Fruit fly (Drosophila melanogaster) whole organism, embryonic: ENCODE results near the gene stol.
A peak's percentile ranks its signal among the peaks of the same experiment; 100 is the strongest.

Experiments
- CG10209 ChIP-seq: fragments of 200-800 bp; sonication (Bioruptor generic); optimal IDR thresholded peaks from 3 replicates; lab custom pipeline; 2017; ENCODE audit warnings: missing biosample characterization, mild to moderate bottlenecking, missing genetic modification characterization, missing genetic modification reagents
- CG10366 ChIP-seq: fragments of 200-800 bp; sonication (Bioruptor generic); IDR thresholded peaks from 2 replicates; pipeline ENCODE4 v1.3.6; 2022; ENCODE audit warnings: missing biosample characterization, missing genetic modification characterization
- CG10543 ChIP-seq: fragments of 200-800 bp; sonication (Bioruptor generic); optimal IDR thresholded peaks from 3 replicates; lab custom pipeline; 2017; ENCODE audit warnings: missing biosample characterization, mild to moderate bottlenecking, missing genetic modification characterization, moderate library complexity
- CG11504 ChIP-seq: fragments of 200-800 bp; sonication (Bioruptor generic); optimal IDR thresholded peaks from 3 replicates; lab custom pipeline; 2019; ENCODE audit warnings: missing biosample characterization, mild to moderate bottlenecking, missing genetic modification characterization, moderate library complexity
- CG11723 ChIP-seq: fragments of 200-800 bp; sonication (Bioruptor generic); optimal IDR thresholded peaks from 2 replicates; lab custom pipeline; 2017; ENCODE audit warnings: missing biosample characterization, mild to moderate bottlenecking, missing genetic modification characterization
- CG12071 ChIP-seq: fragments of 200-800 bp; sonication (Bioruptor generic); optimal IDR thresholded peaks from 3 replicates; lab custom pipeline; 2018; ENCODE audit warnings: missing biosample characterization, mild to moderate bottlenecking, missing genetic modification characterization
- CG15269 ChIP-seq: fragments of 200-800 bp; sonication (Bioruptor generic); optimal IDR thresholded peaks from 2 replicates; lab custom pipeline; 2018; ENCODE audit warnings: missing biosample characterization, mild to moderate bottlenecking, missing genetic modification characterization, moderate library complexity
- CG2712 ChIP-seq: fragments of 200-800 bp; optimal IDR thresholded peaks from 3 replicates; lab custom pipeline; 2019; ENCODE audit warnings: missing biosample characterization, mild to moderate bottlenecking, missing genetic modification characterization, moderate library complexity
- CG2889 ChIP-seq: fragments of 200-800 bp; sonication (Bioruptor generic); IDR thresholded peaks from 3 replicates; pipeline ENCODE4 v1.3.6; 2022; ENCODE audit warnings: missing biosample characterization, missing genetic modification characterization
- CG32532 ChIP-seq: fragments of 200-800 bp; sonication (Bioruptor generic); IDR thresholded peaks from 2 replicates; pipeline ENCODE4 v1.3.6; 2022; ENCODE audit warnings: missing biosample characterization, missing genetic modification characterization
- CG34376 ChIP-seq: fragments of 200-800 bp; sonication (Bioruptor generic); optimal IDR thresholded peaks from 2 replicates; lab custom pipeline; 2018; ENCODE audit warnings: missing biosample characterization, mild to moderate bottlenecking, missing genetic modification characterization
- CG34422 ChIP-seq: fragments of 200-800 bp; sonication (Bioruptor generic); IDR thresholded peaks from 3 replicates; pipeline ENCODE4 v1.3.6; 2022; ENCODE audit warnings: missing biosample characterization, missing genetic modification characterization
- CG3847 ChIP-seq: fragments of 200-800 bp; sonication (Bioruptor generic); IDR thresholded peaks from 2 replicates; pipeline ENCODE4 v1.3.6; 2022; ENCODE audit warnings: missing biosample characterization, missing genetic modification characterization
- CG7786 ChIP-seq: fragments of 200-800 bp; sonication (Bioruptor generic); optimal IDR thresholded peaks from 2 replicates; lab custom pipeline; 2016; ENCODE audit warnings: missing biosample characterization, missing genetic modification characterization
- CG7963 ChIP-seq: fragments of 200-800 bp; sonication (Bioruptor generic); IDR thresholded peaks from 3 replicates; pipeline ENCODE4 v1.3.6; 2022; ENCODE audit warnings: missing biosample characterization, missing genetic modification characterization; ENCODE audit not compliant: partially characterized antibody
- Chrac-16 ChIP-seq: fragments of 200-800 bp; sonication (Bioruptor generic); optimal IDR thresholded peaks from 3 replicates; lab custom pipeline; 2016; ENCODE audit warnings: missing biosample characterization, missing genetic modification characterization
- CkIIα-i1 ChIP-seq: fragments of 200-800 bp; sonication (Bioruptor generic); IDR thresholded peaks from 2 replicates; pipeline ENCODE4 v1.3.6; 2022; ENCODE audit warnings: missing biosample characterization, missing genetic modification characterization
- Deaf1 ChIP-seq: fragments of 200-800 bp; optimal IDR thresholded peaks from 3 replicates; lab custom pipeline; 2019; ENCODE audit warnings: missing biosample characterization, mild to moderate bottlenecking, missing genetic modification characterization, moderate library complexity
- E2f2 ChIP-seq: fragments of 200-800 bp; sonication (Bioruptor generic); IDR thresholded peaks from 2 replicates; pipeline ENCODE4 v1.3.6; 2022; ENCODE audit warnings: missing biosample characterization, missing genetic modification characterization
- GATAe ChIP-seq: fragments of 200-800 bp; sonication (Bioruptor generic); conservative IDR thresholded peaks from 2 replicates; pipeline ENCODE4 v1.3.6; 2022; ENCODE audit warnings: missing biosample characterization, missing genetic modification characterization
- HLH3B ChIP-seq: fragments of 200-800 bp; sonication (Bioruptor generic); IDR thresholded peaks from 2 replicates; pipeline ENCODE4 v1.3.6; 2022; ENCODE audit warnings: missing biosample characterization, missing genetic modification characterization
- Hr3 ChIP-seq: fragments of 200-800 bp; sonication (Bioruptor generic); optimal IDR thresholded peaks from 3 replicates; lab custom pipeline; 2016; ENCODE audit warnings: missing biosample characterization, missing genetic modification characterization
- Hsf ChIP-seq: fragments of 200-800 bp; sonication (Bioruptor generic); optimal IDR thresholded peaks from 3 replicates; lab custom pipeline; 2016; ENCODE audit warnings: missing biosample characterization, missing genetic modification characterization
- Lhr ChIP-seq: fragments of 200-800 bp; sonication (Bioruptor generic); optimal IDR thresholded peaks from 3 replicates; lab custom pipeline; 2017; ENCODE audit warnings: mild to moderate bottlenecking, missing biosample characterization, missing genetic modification reagents, missing genetic modification characterization
- Med ChIP-seq: fragments of 200-800 bp; sonication (Bioruptor generic); peaks from one replicate; lab custom pipeline; 2016; ENCODE audit warnings: missing biosample characterization, missing genetic modification characterization, mild to moderate bottlenecking, inconsistent platforms, moderate library complexity
- Optix ChIP-seq: fragments of 200-800 bp; sonication (Bioruptor generic); IDR thresholded peaks from 3 replicates; pipeline ENCODE4 v1.3.6; 2022; ENCODE audit warnings: missing biosample characterization, missing genetic modification characterization
- Pdp1 ChIP-seq, 2 experiments: fragments of 200-800 bp; sonication (Bioruptor generic); optimal IDR thresholded peaks; 3 replicates each; lab custom pipeline; 2016; ENCODE audit warnings: missing biosample characterization in 2 of 2, missing genetic modification characterization in 2 of 2, mild to moderate bottlenecking in 1 of 2, moderate library complexity in 1 of 2
- chif ChIP-seq, 2 experiments: fragments of 200-800 bp; sonication (Bioruptor generic); optimal IDR thresholded peaks; 3 replicates each; lab custom pipeline; 2016; ENCODE audit warnings: missing biosample characterization in 2 of 2, missing genetic modification characterization in 2 of 2
- crp ChIP-seq, 2 experiments: fragments of 200-800 bp; sonication (Bioruptor generic); optimal IDR thresholded peaks; 2 replicates in 1 of 2; 3 replicates in 1 of 2; lab custom pipeline; 2017; ENCODE audit warnings: missing biosample characterization in 2 of 2, missing genetic modification characterization in 2 of 2, mild to moderate bottlenecking in 1 of 2, moderate library complexity in 1 of 2
- disco-r ChIP-seq: fragments of 200-800 bp; sonication (Bioruptor generic); optimal IDR thresholded peaks from 2 replicates; lab custom pipeline; 2016; ENCODE audit warnings: missing biosample characterization, missing genetic modification characterization
- dm ChIP-seq: fragments of 200-800 bp; sonication (Bioruptor generic); optimal IDR thresholded peaks from 3 replicates; lab custom pipeline; 2016; ENCODE audit warnings: missing biosample characterization, missing genetic modification characterization
- dpn ChIP-seq, 2 experiments: fragments of 200-800 bp; sonication (Bioruptor generic); optimal IDR thresholded peaks; 3 replicates each; lab custom pipeline; 2016; ENCODE audit warnings: missing biosample characterization in 2 of 2, missing genetic modification characterization in 2 of 2
- exex ChIP-seq: fragments of 200-800 bp; sonication (Bioruptor generic); optimal IDR thresholded peaks from 4 replicates; lab custom pipeline; 2018; ENCODE audit warnings: missing biosample characterization, mild to moderate bottlenecking, missing genetic modification characterization, moderate library complexity
- fd3F ChIP-seq: fragments of 200-800 bp; sonication (Bioruptor generic); optimal IDR thresholded peaks from 2 replicates; lab custom pipeline; 2018; ENCODE audit warnings: missing biosample characterization, mild to moderate bottlenecking, missing genetic modification characterization, moderate library complexity
- gem ChIP-seq: fragments of 200-800 bp; sonication (Bioruptor generic); optimal IDR thresholded peaks from 2 replicates; lab custom pipeline; 2019; ENCODE audit warnings: missing biosample characterization, mild to moderate bottlenecking, missing genetic modification characterization, moderate library complexity
- gt ChIP-seq: fragments of 200-800 bp; sonication (Bioruptor generic); IDR thresholded peaks from 2 replicates; pipeline ENCODE4 v1.3.6; 2022; ENCODE audit warnings: missing biosample characterization, missing genetic modification characterization
- ind ChIP-seq: fragments of 200-800 bp; sonication (Bioruptor generic); optimal IDR thresholded peaks from 3 replicates; lab custom pipeline; 2016; ENCODE audit warnings: missing biosample characterization, missing genetic modification characterization
- lilli ChIP-seq: fragments of 200-800 bp; sonication (Bioruptor generic); optimal IDR thresholded peaks from 3 replicates; lab custom pipeline; 2016; ENCODE audit warnings: missing biosample characterization, missing genetic modification characterization
- lmd ChIP-seq: fragments of 200-800 bp; sonication (Bioruptor generic); IDR thresholded peaks from 2 replicates; pipeline ENCODE4 v1.3.6; 2022; ENCODE audit warnings: missing biosample characterization, missing genetic modification characterization
- lola ChIP-seq, 3 experiments: fragments of >200 bp in 2 of 3; fragments of 200-800 bp in 1 of 3; sonication (Bioruptor generic) in 1 of 3; optimal IDR thresholded peaks; 2 replicates each; lab custom pipeline; 2017 to 2019; ENCODE audit warnings: missing biosample characterization in 3 of 3, missing genetic modification characterization in 3 of 3, mild to moderate bottlenecking in 1 of 3, moderate library complexity in 1 of 3
- luna ChIP-seq: fragments of 200-800 bp; sonication (Bioruptor generic); optimal IDR thresholded peaks from 2 replicates; lab custom pipeline; 2016; ENCODE audit warnings: missing biosample characterization, missing genetic modification characterization
- mam ChIP-seq: fragments of 200-800 bp; sonication (Bioruptor generic); optimal IDR thresholded peaks from 3 replicates; lab custom pipeline; 2016; ENCODE audit warnings: missing biosample characterization, missing genetic modification characterization
- otp ChIP-seq: fragments of 200-800 bp; sonication (Bioruptor generic); IDR thresholded peaks from 3 replicates; pipeline ENCODE4, ENCODE4 v1.3.6; 2022; ENCODE audit warnings: missing biosample characterization, missing genetic modification characterization
- pan ChIP-seq, 4 experiments: fragments of >200 bp in 3 of 4; fragments of 200-800 bp in 1 of 4; sonication (Bioruptor generic) in 1 of 4; optimal IDR thresholded peaks in 3 of 4; IDR thresholded peaks in 1 of 4; 2 replicates each; pipeline versions ENCODE4 v1.3.6 to Lab custom; 2017 to 2022; ENCODE audit warnings: missing biosample characterization in 2 of 4, missing genetic modification characterization in 2 of 4, mixed read lengths in 1 of 4
- pum ChIP-seq: fragments of 200-800 bp; sonication (Bioruptor generic); optimal IDR thresholded peaks from 2 replicates; lab custom pipeline; 2016; ENCODE audit warnings: missing biosample characterization, missing genetic modification characterization
- row ChIP-seq: fragments of 200-800 bp; sonication (Bioruptor generic); IDR thresholded peaks from 3 replicates; pipeline ENCODE4 v1.3.6; 2022; ENCODE audit warnings: missing biosample characterization, missing genetic modification characterization
- sens ChIP-seq: fragments of 200-800 bp; sonication (Bioruptor generic); peaks from one replicate; lab custom pipeline; 2016; ENCODE audit warnings: missing biosample characterization, missing genetic modification characterization
- sqz ChIP-seq: fragments of 200-800 bp; sonication (Bioruptor generic); optimal IDR thresholded peaks from 3 replicates; lab custom pipeline; 2018; ENCODE audit warnings: missing biosample characterization, mild to moderate bottlenecking, missing genetic modification characterization
- ttk ChIP-seq: fragments of 200-800 bp; sonication (Bioruptor generic); IDR thresholded peaks from 2 replicates; pipeline ENCODE4 v2.1.2; 2022; ENCODE audit warnings: missing biosample characterization, missing genetic modification characterization

stol gene

DNA sequence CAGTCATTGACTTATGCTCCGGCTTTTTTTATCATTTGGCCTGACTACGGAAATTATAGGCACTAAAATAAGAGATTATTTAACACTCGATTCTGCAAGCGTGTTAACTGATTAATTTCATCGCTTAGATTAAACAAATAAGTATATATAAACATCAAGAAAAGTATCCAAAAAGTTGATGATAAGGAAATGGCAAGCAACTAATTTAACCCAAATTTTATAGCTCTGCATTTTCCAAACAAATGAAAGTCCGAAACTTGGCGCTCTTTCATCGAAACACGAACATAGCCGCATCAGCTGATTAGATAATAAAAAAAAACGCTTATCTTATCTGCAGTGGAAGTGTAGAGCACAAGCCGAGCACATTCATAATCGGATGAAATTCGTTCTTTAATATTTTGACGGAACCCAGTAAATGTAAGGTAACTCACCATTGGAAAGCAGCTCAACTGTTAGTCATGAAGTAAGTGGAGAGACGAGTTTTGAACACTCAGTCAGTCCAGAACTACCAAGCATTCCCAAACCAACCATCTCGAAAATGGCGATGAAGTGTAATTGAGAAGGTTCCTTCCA lies 88.4 kb downstream of the stol start, which contains the start of gene CG18480 (continued):
- TF ChIP-seq dpn (GFP tag; optimal IDR thresholded peaks at IDR 0.05; lab: Kevin White, UChicago) (peak in 1 of 2 experiments; percentile 43), mam (GFP tag; lab: Kevin White, UChicago) (peak; percentile 69), lilli (peak; percentile 71), CG32532 (peak; percentile 69), Optix (0 out of 3 replicates have a peak, but pooled peaks have one; percentile 47), gem (peak; percentile 62), otp (GFP tag; lab: Robert Waterston, UW) (0 out of 3 replicates have a peak, but pooled peaks have one; percentile 45), lola (GFP tag; optimal IDR thresholded peaks at IDR 0.05; lab: Kevin White, UChicago) (no peak), CG10543 (GFP tag; lab: Kevin White, UChicago) (peak; percentile 62), chif (GFP tag; optimal IDR thresholded peaks at IDR 0.05; lab: Kevin White, UChicago) (peak; percentile 21 to 27), CG10209 (GFP tag; lab: Kevin White, UChicago) (peak; percentile 31), pum (GFP tag; lab: Kevin White, UChicago) (peak; percentile 24), lmd (GFP tag; lab: Robert Waterston, UW) (peak; percentile 37; the same call in 1 of the 2 replicates), Deaf1 (peak; percentile 51), CG34422 (GFP tag; lab: Robert Waterston, UW) (no peak), Med (GFP tag; lab: Kevin White, UChicago) (peak; percentile 93), crp (GFP tag; optimal IDR thresholded peaks at IDR 0.05; lab: Kevin White, UChicago) (peak in 1 of 2 experiments; percentile 25), disco-r (no peak), CG3847 (GFP tag; lab: Robert Waterston, UW) (peak; percentile 36; the same call in 1 of the 2 replicates), Lhr (GFP tag; lab: Kevin White, UChicago) (no peak), ind (GFP tag; lab: Kevin White, UChicago) (peak; percentile 64), CkIIα-i1 (GFP tag; lab: Robert Waterston, UW) (no peak), fd3F (GFP tag; lab: Kevin White, UChicago) (peak; percentile 18), sqz (GFP tag; lab: Kevin White, UChicago) (peak; percentile 87), sens (GFP tag; lab: Kevin White, UChicago) (peak; percentile 84), CG12071 (GFP tag; lab: Kevin White, UChicago) (peak; percentile 33), CG10366 (peak; percentile 55), Chrac-16 (GFP tag; lab: Kevin White, UChicago) (peak; percentile 46), CG7963 (no peak), gt (GFP tag; lab: Robert Waterston, UW) (no peak), pan (optimal IDR thresholded peaks at IDR 0.05; lab: Kevin White, UChicago) (no peak), pan (GFP tag; optimal IDR thresholded peaks at IDR 0.05 in 1 of 2, IDR thresholded peaks at IDR 0.05 in 1 of 2) (peak in 1 of 2 experiments; percentile 46), luna (GFP tag; lab: Kevin White, UChicago) (no peak), Hr3 (GFP tag; lab: Kevin White, UChicago) (peak; percentile 18), GATAe (GFP tag; lab: Robert Waterston, UW) (peak; percentile 100), HLH3B (GFP tag; lab: Robert Waterston, UW) (0 out of 2 replicates have a peak, but pooled peaks have one; percentile 44), Hsf (GFP tag; lab: Kevin White, UChicago) (peak; percentile 15), Pdp1 (GFP tag; optimal IDR thresholded peaks at IDR 0.05; lab: Kevin White, UChicago) (peak in 1 of 2 experiments; percentile 31), dm (GFP tag; lab: Kevin White, UChicago) (peak; percentile 2), CG2889 (GFP tag; lab: Robert Waterston, UW) (0 out of 3 replicates have a peak, but pooled peaks have one; percentile 34), CG34376 (GFP tag; lab: Kevin White, UChicago) (peak; percentile 29), CG7786 (GFP tag; lab: Kevin White, UChicago) (peak; percentile 46), CG11723 (GFP tag; lab: Kevin White, UChicago) (peak; percentile 13), row (peak; percentile 91), E2f2 (0 out of 2 replicates have a peak, but pooled peaks have one; percentile 34), CG11504 (tag; lab: Kevin White, UChicago) (peak; percentile 44), ttk (GFP tag; lab: Robert Waterston, UW) (0 out of 2 replicates have a peak, but pooled peaks have one; percentile 20), exex (tag; lab: Kevin White, UChicago) (peak; percentile 81), CG2712 (tag; lab: Kevin White, UChicago) (no peak), CG15269 (tag; lab: Kevin White, UChicago) (peak; percentile 64)
